Fruit fly (Drosophila melanogaster) whole organism, embryonic: ENCODE measurements around the gene east.

Experiments
- Atf6 ChIP-seq: fragments of 200-800 bp; sonication (Bioruptor generic); IDR thresholded peaks from 2 replicates; pipeline ENCODE4 v1.3.6; 2022; ENCODE audit warnings: missing biosample characterization, missing genetic modification characterization
- CG11398 ChIP-seq: fragments of 200-800 bp; sonication (Bioruptor generic); optimal IDR thresholded peaks from 2 replicates; lab custom pipeline; 2016; ENCODE audit warnings: missing biosample characterization, missing genetic modification characterization
- CG13296 ChIP-seq: fragments of 200-800 bp; sonication (Bioruptor generic); optimal IDR thresholded peaks from 3 replicates; lab custom pipeline; 2018; ENCODE audit warnings: missing biosample characterization, mild to moderate bottlenecking, missing genetic modification characterization
- CG13894 ChIP-seq: fragments of 200-800 bp; sonication (Bioruptor generic); optimal IDR thresholded peaks from 3 replicates; lab custom pipeline; 2018; ENCODE audit warnings: missing biosample characterization, mild to moderate bottlenecking, missing genetic modification characterization, moderate library complexity
- CG15601 ChIP-seq: fragments of 200-800 bp; sonication (Bioruptor generic); optimal IDR thresholded peaks from 3 replicates; lab custom pipeline; 2019; ENCODE audit warnings: missing biosample characterization, mild to moderate bottlenecking, missing genetic modification characterization, moderate library complexity
- CG1603 ChIP-seq: fragments of 200-800 bp; sonication (Bioruptor generic); optimal IDR thresholded peaks from 2 replicates; lab custom pipeline; 2019; ENCODE audit warnings: missing biosample characterization, mild to moderate bottlenecking, missing genetic modification characterization, moderate library complexity
- CG17328 ChIP-seq: fragments of 200-800 bp; sonication (Bioruptor generic); IDR thresholded peaks from 2 replicates; pipeline ENCODE4 v1.3.6; 2022; ENCODE audit warnings: missing biosample characterization, missing genetic modification characterization
- CG17385 ChIP-seq: fragments of 200-800 bp; sonication (Bioruptor generic); optimal IDR thresholded peaks from 3 replicates; lab custom pipeline; 2018; ENCODE audit warnings: missing biosample characterization, mild to moderate bottlenecking, missing genetic modification characterization
- CG17612 ChIP-seq: fragments of 200-800 bp; sonication (Bioruptor generic); IDR thresholded peaks from 2 replicates; pipeline ENCODE4 v1.3.6; 2022; ENCODE audit warnings: missing biosample characterization, missing genetic modification characterization
- CG18619 ChIP-seq: fragments of 200-800 bp; sonication (Bioruptor generic); optimal IDR thresholded peaks from 3 replicates; lab custom pipeline; 2017; ENCODE audit warnings: missing biosample characterization, mild to moderate bottlenecking, missing genetic modification characterization
- CG31365 ChIP-seq: fragments of 200-800 bp; sonication (Bioruptor generic); optimal IDR thresholded peaks from 2 replicates; lab custom pipeline; 2018; ENCODE audit warnings: missing biosample characterization, mild to moderate bottlenecking, missing genetic modification characterization
- CG3163 ChIP-seq: fragments of 200-800 bp; sonication (Bioruptor generic); optimal IDR thresholded peaks from 3 replicates; lab custom pipeline; 2016; ENCODE audit warnings: missing biosample characterization, missing genetic modification characterization
- CG3281 ChIP-seq: fragments of 200-800 bp; sonication (Bioruptor generic); optimal IDR thresholded peaks from 3 replicates; lab custom pipeline; 2017; ENCODE audit warnings: missing biosample characterization, mild to moderate bottlenecking, missing genetic modification characterization
- CG34224 ChIP-seq: fragments of 200-800 bp; sonication (Bioruptor generic); IDR thresholded peaks from 3 replicates; pipeline ENCODE4 v1.3.6; 2022; ENCODE audit warnings: missing biosample characterization, missing genetic modification characterization; ENCODE audit not compliant: partially characterized antibody
- CG4820 ChIP-seq: fragments of 200-800 bp; sonication (Bioruptor generic); optimal IDR thresholded peaks from 3 replicates; lab custom pipeline; 2016; ENCODE audit warnings: missing biosample characterization, missing genetic modification characterization
- CG6175 ChIP-seq: fragments of 200-800 bp; sonication (Bioruptor generic); IDR thresholded peaks from 3 replicates; pipeline ENCODE4 v1.3.6; 2022; ENCODE audit warnings: missing biosample characterization, missing genetic modification characterization
- CG6765 ChIP-seq: fragments of 200-800 bp; sonication (Bioruptor generic); optimal IDR thresholded peaks from 3 replicates; lab custom pipeline; 2017; ENCODE audit warnings: missing biosample characterization, mild to moderate bottlenecking, missing genetic modification characterization
- CG7556 ChIP-seq: fragments of 200-800 bp; sonication (Bioruptor generic); optimal IDR thresholded peaks from 2 replicates; lab custom pipeline; 2017; ENCODE audit warnings: missing biosample characterization, mild to moderate bottlenecking, missing genetic modification characterization
- CG7928 ChIP-seq: fragments of 200-800 bp; sonication (Bioruptor generic); optimal IDR thresholded peaks from 2 replicates; lab custom pipeline; 2017; ENCODE audit warnings: missing biosample characterization, mild to moderate bottlenecking, missing genetic modification characterization
- CG8478 ChIP-seq: fragments of >200 bp; optimal IDR thresholded peaks from 2 replicates; lab custom pipeline; 2018
- CHES-1-like ChIP-seq: fragments of 200-800 bp; sonication (Bioruptor generic); optimal IDR thresholded peaks from 2 replicates; lab custom pipeline; 2016; ENCODE audit warnings: missing biosample characterization, missing genetic modification characterization
- Drgx ChIP-seq: fragments of 200-800 bp; sonication (Bioruptor generic); IDR thresholded peaks from 2 replicates; pipeline ENCODE4 v1.3.6; 2022; ENCODE audit warnings: missing biosample characterization, missing genetic modification characterization
- E2f2 ChIP-seq: fragments of 200-800 bp; sonication (Bioruptor generic); IDR thresholded peaks from 2 replicates; pipeline ENCODE4 v1.3.6; 2022; ENCODE audit warnings: missing biosample characterization, missing genetic modification characterization
- H15 ChIP-seq: fragments of 200-800 bp; sonication (Bioruptor generic); IDR thresholded peaks from 3 replicates; pipeline ENCODE4 v1.3.6; 2022; ENCODE audit warnings: missing biosample characterization, missing genetic modification characterization
- H2.0 ChIP-seq: fragments of 200-800 bp; sonication (Bioruptor generic); IDR thresholded peaks from 2 replicates; pipeline ENCODE4 v1.3.6; 2022; ENCODE audit warnings: missing biosample characterization, missing genetic modification characterization
- HLH4C ChIP-seq: fragments of 200-800 bp; sonication (Bioruptor generic); IDR thresholded peaks from 3 replicates; pipeline ENCODE4 v1.3.6; 2022; ENCODE audit warnings: missing biosample characterization, missing genetic modification characterization; ENCODE audit not compliant: partially characterized antibody
- Hmr ChIP-seq: fragments of 200-800 bp; sonication (Bioruptor generic); optimal IDR thresholded peaks from 3 replicates; lab custom pipeline; 2017; ENCODE audit warnings: mild to moderate bottlenecking, missing biosample characterization, missing genetic modification reagents, missing genetic modification characterization
- Hr3 ChIP-seq: fragments of 200-800 bp; sonication (Bioruptor generic); optimal IDR thresholded peaks from 3 replicates; lab custom pipeline; 2016; ENCODE audit warnings: missing biosample characterization, missing genetic modification characterization
- Neu2 ChIP-seq: fragments of 200-800 bp; sonication (Bioruptor generic); optimal IDR thresholded peaks from 3 replicates; lab custom pipeline; 2016; ENCODE audit warnings: missing biosample characterization, missing genetic modification characterization, borderline replicate concordance
- Nf-YC ChIP-seq: fragments of 200-800 bp; optimal IDR thresholded peaks from 3 replicates; lab custom pipeline; 2019; ENCODE audit warnings: missing biosample characterization, mild to moderate bottlenecking, missing genetic modification characterization, moderate library complexity
- Sin3A ChIP-seq: fragments of >200 bp; optimal IDR thresholded peaks from 2 replicates; lab custom pipeline; 2018
- Sry-β ChIP-seq: fragments of 200-800 bp; sonication (Bioruptor generic); optimal IDR thresholded peaks from 2 replicates; lab custom pipeline; 2018; ENCODE audit warnings: missing biosample characterization, mild to moderate bottlenecking, missing genetic modification characterization, moderate library complexity
- Tbp ChIP-seq: fragments of >200 bp; optimal IDR thresholded peaks from 2 replicates; lab custom pipeline; 2018; ENCODE audit warnings: missing biosample characterization, missing genetic modification characterization
- Xbp1 ChIP-seq: fragments of 200-800 bp; sonication (Bioruptor generic); optimal IDR thresholded peaks from 3 replicates; lab custom pipeline; 2016; ENCODE audit warnings: missing biosample characterization, mild to moderate bottlenecking, missing genetic modification characterization
- ase ChIP-seq: fragments of 200-800 bp; sonication (Bioruptor generic); IDR thresholded peaks from 3 replicates; pipeline ENCODE4 v1.3.6; 2022; ENCODE audit warnings: missing biosample characterization, missing genetic modification characterization
- az2 ChIP-seq: fragments of 200-800 bp; sonication (Bioruptor generic); optimal IDR thresholded peaks from 3 replicates; lab custom pipeline; 2016; ENCODE audit warnings: missing biosample characterization, missing genetic modification characterization
- bsh ChIP-seq, 2 experiments: fragments of 200-800 bp; sonication (Bioruptor generic); optimal IDR thresholded peaks; 2 replicates each; lab custom pipeline; 2017 to 2018; ENCODE audit warnings: mild to moderate bottlenecking in 2 of 2, missing biosample characterization in 2 of 2, missing genetic modification characterization in 2 of 2, moderate library complexity in 1 of 2
- crp ChIP-seq, 2 experiments: fragments of 200-800 bp; sonication (Bioruptor generic); optimal IDR thresholded peaks; 2 replicates in 1 of 2; 3 replicates in 1 of 2; lab custom pipeline; 2017; ENCODE audit warnings: missing biosample characterization in 2 of 2, missing genetic modification characterization in 2 of 2, mild to moderate bottlenecking in 1 of 2, moderate library complexity in 1 of 2
- gt ChIP-seq: fragments of 200-800 bp; sonication (Bioruptor generic); IDR thresholded peaks from 2 replicates; pipeline ENCODE4 v1.3.6; 2022; ENCODE audit warnings: missing biosample characterization, missing genetic modification characterization
- lilli ChIP-seq: fragments of 200-800 bp; sonication (Bioruptor generic); optimal IDR thresholded peaks from 3 replicates; lab custom pipeline; 2016; ENCODE audit warnings: missing biosample characterization, missing genetic modification characterization
- pb ChIP-seq: fragments of 200-800 bp; sonication (Bioruptor generic); optimal IDR thresholded peaks from 3 replicates; lab custom pipeline; 2016; ENCODE audit warnings: missing biosample characterization, missing genetic modification characterization
- phol ChIP-seq: fragments of 200-800 bp; sonication (Bioruptor generic); optimal IDR thresholded peaks from 3 replicates; lab custom pipeline; 2018; ENCODE audit warnings: missing biosample characterization, mild to moderate bottlenecking, missing genetic modification characterization, moderate library complexity
- pnt ChIP-seq: fragments of 200-800 bp; sonication (Bioruptor generic); optimal IDR thresholded peaks from 3 replicates; lab custom pipeline; 2016; ENCODE audit warnings: missing biosample characterization, missing genetic modification characterization
- prd ChIP-seq, 3 experiments: fragments of >200 bp in 2 of 3; fragments of 200-800 bp in 1 of 3; sonication (Bioruptor generic) in 1 of 3; optimal IDR thresholded peaks in 2 of 3; IDR thresholded peaks in 1 of 3; 2 replicates in 2 of 3; 3 replicates in 1 of 3; pipeline versions ENCODE4 v1.3.6 to Lab custom; 2017 to 2022; ENCODE audit warnings: missing biosample characterization in 1 of 3, missing genetic modification characterization in 1 of 3
- scrt ChIP-seq: fragments of 200-800 bp; sonication (Bioruptor generic); optimal IDR thresholded peaks from 2 replicates; lab custom pipeline; 2018; ENCODE audit warnings: missing biosample characterization, mild to moderate bottlenecking, missing genetic modification characterization, moderate library complexity
- shn ChIP-seq: fragments of 200-800 bp; sonication (Bioruptor generic); optimal IDR thresholded peaks from 3 replicates; lab custom pipeline; 2016; ENCODE audit warnings: missing biosample characterization, missing genetic modification characterization
- so ChIP-seq: fragments of 200-800 bp; sonication (Bioruptor generic); IDR thresholded peaks from 3 replicates; pipeline ENCODE4 v1.3.6; 2022; ENCODE audit warnings: missing biosample characterization, missing genetic modification characterization
- tin ChIP-seq: fragments of 200-800 bp; sonication (Bioruptor generic); optimal IDR thresholded peaks from 3 replicates; lab custom pipeline; 2016; ENCODE audit warnings: missing biosample characterization, missing genetic modification characterization
- wek ChIP-seq: fragments of 200-800 bp; sonication (Bioruptor generic); optimal IDR thresholded peaks from 3 replicates; lab custom pipeline; 2018; ENCODE audit warnings: missing biosample characterization, mild to moderate bottlenecking, missing genetic modification characterization, moderate library complexity

east gene

DNA sequence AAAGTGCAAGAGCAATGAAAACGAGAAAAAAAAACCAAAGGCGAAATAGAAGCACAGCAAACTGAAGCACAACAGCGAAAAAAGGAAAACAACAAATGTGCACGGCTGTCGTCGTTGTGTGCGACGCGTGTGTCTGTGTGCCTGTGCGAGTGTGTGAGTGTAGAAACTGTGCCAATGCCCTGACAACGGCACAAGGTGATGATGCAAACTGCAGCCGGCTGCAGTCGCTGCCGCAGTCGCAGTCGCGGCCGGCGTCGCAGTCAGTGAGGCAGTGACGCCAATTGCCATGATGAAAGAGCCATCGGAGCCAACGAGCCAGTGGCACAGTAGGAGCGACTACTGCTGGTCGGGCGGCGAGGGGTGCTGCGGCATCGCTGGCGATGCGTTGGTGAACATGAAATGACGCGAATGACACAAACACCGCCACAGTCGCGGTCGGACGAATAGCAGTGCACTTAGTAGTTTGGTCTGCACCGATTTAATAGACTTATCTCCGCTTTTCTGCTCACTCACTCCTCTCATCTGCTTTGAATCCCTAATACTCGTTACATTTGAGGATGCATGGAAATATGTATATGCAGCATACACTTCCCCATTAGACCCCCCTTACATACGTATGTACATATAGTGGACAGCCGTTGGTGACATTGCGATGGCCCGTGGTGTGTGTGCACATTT is 41.9 kb upstream of the east start (continued):
- peak; percentile 22; the same call in 1 of the 3 replicates for TF ChIP-seq H15 (GFP tag; lab: Robert Waterston, UW)
- peak; percentile 15 for TF ChIP-seq CG11398 (GFP tag; lab: Kevin White, UChicago)
- peak; percentile 44 for TF ChIP-seq CG18619 (GFP tag; lab: Kevin White, UChicago)
- no peak for TF ChIP-seq lilli
- peak; percentile 11 for TF ChIP-seq shn (GFP tag; lab: Kevin White, UChicago)
- TF ChIP-seq crp (GFP tag; optimal IDR thresholded peaks at IDR 0.05; lab: Kevin White, UChicago), result peak in 1 of 2 experiments; percentile 26
- TF ChIP-seq tin (GFP tag; lab: Kevin White, UChicago), result peak; percentile 27
- no peak for TF ChIP-seq CG6765 (GFP tag; lab: Kevin White, UChicago)
- no peak for TF ChIP-seq Neu2
- TF ChIP-seq CHES-1-like (GFP tag; lab: Kevin White, UChicago), result no peak
- peak; percentile 58 for TF ChIP-seq pnt (GFP tag; lab: Kevin White, UChicago)
- peak; percentile 89 for TF ChIP-seq CG1603 (tag; lab: Kevin White, UChicago)
- peak; percentile 45 for TF ChIP-seq CG4820
- TF ChIP-seq Drgx, result peak; percentile 91
- peak; percentile 65 for TF ChIP-seq CG17385 (GFP tag; lab: Kevin White, UChicago)
- no peak for TF ChIP-seq CG34224 (GFP tag; lab: Robert Waterston, UW)
- TF ChIP-seq pb, result peak; percentile 21
- 0 out of 3 replicates have a peak, but pooled peaks have one; percentile 46 for TF ChIP-seq ase (GFP tag; lab: Robert Waterston, UW)
- peak; percentile 2 for TF ChIP-seq CG3163 (GFP tag; lab: Kevin White, UChicago)
- no peak for TF ChIP-seq prd (optimal IDR thresholded peaks at IDR 0.05; lab: Kevin White, UChicago)
- TF ChIP-seq prd (GFP tag; IDR thresholded peaks at IDR 0.05; lab: Robert Waterston, UW), result peak; percentile 66; the same call in 2 of the 3 replicates
- TF ChIP-seq scrt (GFP tag; lab: Kevin White, UChicago), result peak; percentile 19
- peak; percentile 42 to 77 for TF ChIP-seq bsh (GFP tag; optimal IDR thresholded peaks at IDR 0.05; lab: Kevin White, UChicago)
- peak; percentile 47 for TF ChIP-seq Nf-YC (tag; lab: Kevin White, UChicago)
- peak; percentile 37 for TF ChIP-seq CG8478 (lab: Kevin White, UChicago)
- TF ChIP-seq Xbp1 (GFP tag; lab: Kevin White, UChicago), result peak; percentile 39
- TF ChIP-seq wek (GFP tag; lab: Kevin White, UChicago), result peak; percentile 61
- TF ChIP-seq CG13894 (tag; lab: Kevin White, UChicago), result no peak
- no peak for TF ChIP-seq Atf6
- TF ChIP-seq HLH4C (GFP tag; lab: Robert Waterston, UW), result no peak
- peak; percentile 50; the same call in 1 of the 2 replicates for TF ChIP-seq H2.0
- peak; percentile 32; the same call in 1 of the 2 replicates for TF ChIP-seq E2f2
- TF ChIP-seq CG15601, result peak; percentile 73
- peak; percentile 2 for TF ChIP-seq Hmr (GFP tag; lab: Kevin White, UChicago)
- peak; percentile 45 for TF ChIP-seq az2
- TF ChIP-seq CG31365 (tag; lab: Kevin White, UChicago), result peak; percentile 29
- TF ChIP-seq so (GFP tag; lab: Robert Waterston, UW), result peak; percentile 66; the same call in 1 of the 3 replicates
- TF ChIP-seq CG13296 (GFP tag; lab: Kevin White, UChicago), result peak; percentile 16
- TF ChIP-seq Sry-β (GFP tag; lab: Kevin White, UChicago), result no peak
- TF ChIP-seq CG6175 (GFP tag; lab: Robert Waterston, UW), result no peak
- no peak for TF ChIP-seq Tbp (GFP tag; lab: Kevin White, UChicago)
- peak; percentile 49 for TF ChIP-seq CG7556 (GFP tag; lab: Kevin White, UChicago)
- TF ChIP-seq gt (GFP tag; lab: Robert Waterston, UW), result peak; percentile 40; the same call in 1 of the 2 replicates
- no peak for TF ChIP-seq CG17612
- no peak for TF ChIP-seq Sin3A
- TF ChIP-seq phol (tag; lab: Kevin White, UChicago), result peak; percentile 79
- TF ChIP-seq Hr3, result peak; percentile 46
- TF ChIP-seq CG3281 (GFP tag; lab: Kevin White, UChicago), result no peak
- TF ChIP-seq CG17328 (GFP tag; lab: Robert Waterston, UW), result peak; percentile 56
- no peak for TF ChIP-seq CG7928 (GFP tag; lab: Kevin White, UChicago)
